Worm (Caenorhabditis elegans): ENCODE data around the gene sms-5.
"Not testable (repeated sequence)": the region's sequence is repeated elsewhere in the genome, so short reads cannot be mapped to it uniquely, and the experiment has no call there.

ce11 chrII:452159-452558 is 43.1 kb upstream of the sms-5 start:
- not testable (repeated sequence) for TF ChIP-seq ceh-62 (tag; optimal IDR thresholded peaks at IDR 0.05); nhr-76 (tag; optimal IDR thresholded peaks at IDR 0.05); lim-7 (GFP tag; IDR thresholded peaks at IDR 0.05); pha-4 (GFP tag; IDR thresholded peaks at IDR 0.05); pha-4 (tag; optimal IDR thresholded peaks at IDR 0.05); F10B5.3 (tag; optimal IDR thresholded peaks at IDR 0.05); dmd-9 (GFP tag; IDR thresholded peaks at IDR 0.05); ctbp-1 (GFP tag; IDR thresholded peaks at IDR 0.05); mep-1 (tag; optimal IDR thresholded peaks at IDR 0.05); aha-1 (tag)
